Worm (Caenorhabditis elegans) whole organism, L1 larva: Measurements from ENCODE around the gene hum-10.

ENCODE experiments used
- C16A3.4 ChIP-seq: fragments of 150-350 bp; optimal IDR thresholded peaks from 2 replicates; lab custom pipeline; 2014; ENCODE audit warnings: missing biosample characterization, missing genetic modification characterization
- aly-2 ChIP-seq: fragments of 150-350 bp; optimal IDR thresholded peaks from 2 replicates; lab custom pipeline; 2014; ENCODE audit warnings: missing biosample characterization, missing genetic modification characterization
- ces-1 ChIP-seq: fragments of 150-350 bp; optimal IDR thresholded peaks from 2 replicates; lab custom pipeline; 2014; ENCODE audit warnings: missing biosample characterization, missing genetic modification reagents, missing genetic modification characterization
- elt-2 ChIP-seq: sonication (generic microtip); optimal IDR thresholded peaks from 2 replicates; lab custom pipeline; 2016; ENCODE audit warnings: missing genetic modification characterization, mild to moderate bottlenecking, inconsistent platforms, missing compliant biosample characterization, missing genetic modification reagents
- fos-1 ChIP-seq: fragments of 150-350 bp; optimal IDR thresholded peaks from 2 replicates; lab custom pipeline; 2014; ENCODE audit warnings: missing biosample characterization, missing genetic modification characterization
- lin-13 ChIP-seq: fragments of 150-350 bp; optimal IDR thresholded peaks from 2 replicates; lab custom pipeline; 2014; ENCODE audit warnings: missing biosample characterization, missing genetic modification reagents, missing genetic modification characterization
- lin-15B ChIP-seq: fragments of 150-350 bp; sonication (generic microtip); optimal IDR thresholded peaks from 3 replicates; lab custom pipeline; 2014; ENCODE audit warnings: missing biosample characterization, missing genetic modification characterization
- nhr-20 ChIP-seq: sonication (generic microtip); optimal IDR thresholded peaks from 2 replicates; lab custom pipeline; 2016; ENCODE audit warnings: mild to moderate bottlenecking, missing genetic modification characterization, missing compliant biosample characterization
- snpc-4 ChIP-seq: fragments of 150-350 bp; optimal IDR thresholded peaks from 2 replicates; lab custom pipeline; 2014; ENCODE audit warnings: missing biosample characterization, missing genetic modification characterization
- unc-130 ChIP-seq: fragments of 150-350 bp; optimal IDR thresholded peaks from 2 replicates; lab custom pipeline; 2017; ENCODE audit warnings: missing biosample characterization, missing genetic modification characterization, inconsistent platforms
- unc-86 ChIP-seq: sonication (generic microtip); optimal IDR thresholded peaks from 2 replicates; lab custom pipeline; 2016; ENCODE audit warnings: missing genetic modification characterization, missing compliant biosample characterization
- ztf-11 ChIP-seq, 2 experiments: sonication (generic microtip); optimal IDR thresholded peaks; 2 replicates each; lab custom pipeline; 2016 to 2017; ENCODE audit warnings: missing genetic modification characterization in 2 of 2, missing biosample characterization in 1 of 2, missing compliant biosample characterization in 1 of 2

ce11 chrX:4803942-4804341, 21.8 kb upstream of the hum-10 start:
- TF ChIP-seq fos-1 (no peak), C16A3.4 (tag; lab: Kevin White, UChicago) (no peak), unc-86 (tag; lab: Kevin White, UChicago) (no peak), aly-2 (tag; lab: Kevin White, UChicago) (no peak), snpc-4 (tag; lab: Kevin White, UChicago) (no peak), ces-1 (GFP tag; lab: Kevin White, UChicago) (no peak), unc-130 (no peak), ztf-11 (tag; optimal IDR thresholded peaks at IDR 0.05; lab: Kevin White, UChicago) (no peak), elt-2 (tag; lab: Kevin White, UChicago) (no peak), nhr-20 (no peak), lin-13 (GFP tag; lab: Kevin White, UChicago) (no peak), lin-15B (tag; lab: Kevin White, UChicago) (no peak)
